Worm (Caenorhabditis elegans) whole organism, L3 larva: ENCODE data around the gene str-41.

Experiments used
- jun-1 ChIP-seq: fragments of 150-350 bp; optimal IDR thresholded peaks from 2 replicates; lab custom pipeline; 2014; ENCODE audit warnings: missing biosample characterization, missing genetic modification reagents, missing genetic modification characterization
- skn-1 ChIP-seq: fragments of 150-350 bp; optimal IDR thresholded peaks from 2 replicates; lab custom pipeline; 2014; ENCODE audit warnings: missing biosample characterization, missing genetic modification characterization

ce11 chrV:7426594-7426993 lies 14.8 kb downstream of the str-41 start, which contains the start of gene srw-68:
- no peak for TF ChIP-seq jun-1 (tag; lab: Kevin White, UChicago)
- TF ChIP-seq skn-1 (tag; lab: Kevin White, UChicago), result no peak
